Fruit fly (Drosophila melanogaster): Measurements from ENCODE around the gene CG9300.

DNA sequence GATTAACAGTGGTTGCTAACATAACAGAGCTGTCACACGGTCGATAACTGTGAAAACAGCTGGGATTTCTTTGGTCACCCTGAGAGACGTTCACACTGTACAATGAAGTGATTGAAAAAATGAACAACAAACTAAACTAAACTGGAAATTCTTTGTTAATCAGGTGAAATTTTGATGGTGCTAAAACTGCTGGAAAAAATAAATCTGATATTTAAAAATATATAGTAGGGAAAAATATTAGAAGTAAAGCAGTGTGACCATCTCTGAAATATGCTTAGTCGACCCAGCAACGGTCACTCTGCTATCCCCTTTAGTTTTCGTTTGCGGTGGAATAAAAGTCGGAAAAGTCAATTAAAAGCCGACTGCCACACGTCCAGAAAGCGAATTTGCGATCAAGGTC, 33.8 kb downstream of the CG9300 start, which contains the start of the genes CG9231 and CG9330:
- no peak for TF ChIP-seq CG9139 (GFP tag; optimal IDR thresholded peaks at IDR 0.05)
- TF ChIP-seq CG6163 (GFP tag; IDR thresholded peaks at IDR 0.05): no peak
- no peak for TF ChIP-seq Sox102F (GFP tag; optimal IDR thresholded peaks at IDR 0.05)
- TF ChIP-seq Gug (GFP tag; IDR thresholded peaks at IDR 0.05): no peak
- TF ChIP-seq CG6808 (GFP tag; optimal IDR thresholded peaks at IDR 0.05): no peak
- TF ChIP-seq Hr39 (GFP tag; optimal IDR thresholded peaks at IDR 0.05): peak; percentile 17
- no peak for TF ChIP-seq net (GFP tag; optimal IDR thresholded peaks at IDR 0.05)
- no peak for TF ChIP-seq Blimp-1 (GFP tag; optimal IDR thresholded peaks at IDR 0.05)
- TF ChIP-seq pdm3 (GFP tag; optimal IDR thresholded peaks at IDR 0.05): no peak
- TF ChIP-seq CG11902 (GFP tag; optimal IDR thresholded peaks at IDR 0.05): no peak
- TF ChIP-seq CG10631 (GFP tag; optimal IDR thresholded peaks at IDR 0.05): no peak
